Worm (Caenorhabditis elegans): Measurements from ENCODE around the gene irg-4.

Gene irg-4

DNA sequence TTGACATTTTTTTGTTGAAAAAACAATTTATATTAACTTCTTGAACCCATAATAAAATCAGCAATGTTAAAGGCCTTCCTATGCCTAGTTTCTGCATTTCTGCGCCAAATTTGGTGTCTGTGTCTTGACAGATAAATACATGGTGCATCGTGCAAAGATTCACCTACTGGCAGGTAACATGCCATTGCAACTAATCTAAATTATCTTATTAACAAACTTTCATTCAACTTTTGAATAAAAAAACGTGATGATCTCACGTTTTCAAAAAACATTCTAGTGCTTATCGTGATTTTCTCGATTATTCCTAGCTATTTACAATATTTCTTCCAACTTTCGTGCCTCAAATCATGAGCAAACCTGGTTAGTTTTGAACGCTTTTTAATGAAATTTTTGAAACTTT lies 21.0 kb downstream of the irg-4 start, which contains the start of gene C25G4.7:
Gene C25G4.7 (plus strand): TSS at position 301 of the 400 bp plus-strand sequence.
- TF ChIP-seq pqm-1 (tag; optimal IDR thresholded peaks at IDR 0.05) (no peak), nhr-67 (tag; optimal IDR thresholded peaks at IDR 0.05) (no peak), fkh-2 (tag; optimal IDR thresholded peaks at IDR 0.05) (no peak), nhr-76 (tag; optimal IDR thresholded peaks at IDR 0.05) (no peak), ceh-16 (tag; optimal IDR thresholded peaks at IDR 0.05) (no peak), jun-1 (tag; optimal IDR thresholded peaks at IDR 0.05) (no peak), fkh-10 (GFP tag; optimal IDR thresholded peaks at IDR 0.05) (no peak), ama-1 (optimal IDR thresholded peaks at IDR 0.05) (no peak), nfya-1 (tag; optimal IDR thresholded peaks at IDR 0.05; ENCODE audit: insufficient read depth) (no peak), unc-62 (GFP tag; optimal IDR thresholded peaks at IDR 0.05) (no peak), aly-2 (tag; optimal IDR thresholded peaks at IDR 0.05) (no peak), elt-2 (tag; optimal IDR thresholded peaks at IDR 0.05) (no peak), snpc-4 (tag; optimal IDR thresholded peaks at IDR 0.05) (no peak), nhr-12 (tag; optimal IDR thresholded peaks at IDR 0.05) (no peak), eor-1 (tag; optimal IDR thresholded peaks at IDR 0.05) (no peak), unc-39 (tag; optimal IDR thresholded peaks at IDR 0.05) (no peak), hmg-11 (tag; optimal IDR thresholded peaks at IDR 0.05) (no peak), lsy-12 (tag; optimal IDR thresholded peaks at IDR 0.05) (no peak)

DNA sequence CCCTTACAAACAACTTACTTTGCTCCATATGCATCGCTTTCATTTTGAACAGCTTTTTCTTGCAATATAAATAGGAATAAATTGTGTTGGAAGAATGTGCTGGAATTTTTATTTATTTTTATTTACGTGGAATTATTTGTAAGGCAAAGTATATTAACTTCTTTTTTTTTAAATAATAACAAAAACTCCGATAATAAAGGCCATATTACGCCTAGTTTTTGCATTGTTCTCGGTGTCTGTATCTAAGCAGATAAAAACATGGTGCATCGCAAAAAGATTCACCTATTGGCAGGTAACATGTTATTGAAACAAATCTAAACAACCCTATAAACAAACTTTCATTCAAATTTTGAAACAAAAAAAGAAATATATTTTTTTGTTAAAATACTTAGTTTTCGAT lies 27.7 kb downstream of the irg-4 start, which contains the start of gene C25G4.8:
Gene C25G4.8 (minus strand): TSS at position 101 of the 400 bp plus-strand sequence.
- no peak for TF ChIP-seq pqm-1 (tag; optimal IDR thresholded peaks at IDR 0.05)
- no peak for TF ChIP-seq ztf-11 (tag; optimal IDR thresholded peaks at IDR 0.05)
- TF ChIP-seq elt-1 (tag; optimal IDR thresholded peaks at IDR 0.05) = no peak
- TF ChIP-seq nhr-23 (tag; optimal IDR thresholded peaks at IDR 0.05) = no peak
- no peak for TF ChIP-seq nhr-12 (tag; optimal IDR thresholded peaks at IDR 0.05)
- no peak for TF ChIP-seq ZK546.5 (tag; optimal IDR thresholded peaks at IDR 0.05)
- no peak for TF ChIP-seq aly-2 (tag; optimal IDR thresholded peaks at IDR 0.05)
- TF ChIP-seq lin-39 (tag; optimal IDR thresholded peaks at IDR 0.05) = no peak
- TF ChIP-seq daf-12 (tag; optimal IDR thresholded peaks at IDR 0.05) = no peak
- no peak for TF ChIP-seq nhr-11 (tag; optimal IDR thresholded peaks at IDR 0.05)
- TF ChIP-seq tbx-2 (tag; optimal IDR thresholded peaks at IDR 0.05) = no peak
- TF ChIP-seq mml-1 (tag; optimal IDR thresholded peaks at IDR 0.05) = no peak
- TF ChIP-seq nhr-76 (tag; optimal IDR thresholded peaks at IDR 0.05) = no peak
- no peak for TF ChIP-seq unc-39 (tag; optimal IDR thresholded peaks at IDR 0.05)
- no peak for TF ChIP-seq ceh-9 (tag; optimal IDR thresholded peaks at IDR 0.05)
- no peak for TF ChIP-seq ceh-28 (tag; optimal IDR thresholded peaks at IDR 0.05)
- no peak for TF ChIP-seq snpc-4 (tag; optimal IDR thresholded peaks at IDR 0.05)
- no peak for TF ChIP-seq nfya-1 (tag; optimal IDR thresholded peaks at IDR 0.05; ENCODE audit: insufficient read depth)
- no peak for TF ChIP-seq hmg-11 (tag; optimal IDR thresholded peaks at IDR 0.05)
- no peak for TF ChIP-seq ceh-82 (tag; optimal IDR thresholded peaks at IDR 0.05)

DNA sequence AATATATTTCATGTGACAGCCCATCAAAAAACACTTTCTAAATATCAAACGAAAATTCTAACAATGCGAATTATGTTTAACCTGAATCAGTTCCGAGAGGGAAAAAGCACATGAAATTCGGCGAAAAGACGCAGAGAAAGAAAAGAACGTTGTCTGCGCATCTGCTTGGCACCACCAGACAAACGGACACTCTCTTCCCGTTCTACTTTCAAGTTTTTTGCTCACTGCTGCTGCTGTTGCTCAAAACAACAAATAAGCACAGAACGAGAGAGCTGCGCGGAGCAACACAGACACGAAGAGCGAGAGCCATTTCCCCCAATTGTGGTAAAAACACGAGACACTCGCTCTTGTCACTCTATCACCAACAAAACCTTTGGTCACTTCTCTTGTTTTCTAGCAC lies 29.2 kb downstream of the irg-4 start:
- TF ChIP-seq nhr-77 (tag; optimal IDR thresholded peaks at IDR 0.05) = no peak
- TF ChIP-seq sea-2 (GFP tag; optimal IDR thresholded peaks at IDR 0.05) = no peak
- no peak for TF ChIP-seq nhr-25 (tag; optimal IDR thresholded peaks at IDR 0.05)
- no peak for TF ChIP-seq ceh-28 (tag; optimal IDR thresholded peaks at IDR 0.05)
- TF ChIP-seq ZK546.5 (tag; optimal IDR thresholded peaks at IDR 0.05) = no peak
- peak; percentile 33 for TF ChIP-seq lin-39 (tag; optimal IDR thresholded peaks at IDR 0.05)
- TF ChIP-seq fkh-10 (GFP tag; optimal IDR thresholded peaks at IDR 0.05) = peak; percentile 67
- no peak for TF ChIP-seq lin-15B (tag; optimal IDR thresholded peaks at IDR 0.05)
- no peak for TF ChIP-seq ztf-4 (tag; optimal IDR thresholded peaks at IDR 0.05)
- TF ChIP-seq elt-1 (tag; optimal IDR thresholded peaks at IDR 0.05) = no peak
- TF ChIP-seq daf-12 (tag; optimal IDR thresholded peaks at IDR 0.05) = no peak
- no peak for TF ChIP-seq nhr-12 (tag; optimal IDR thresholded peaks at IDR 0.05)
- TF ChIP-seq unc-39 (tag; optimal IDR thresholded peaks at IDR 0.05) = no peak

DNA sequence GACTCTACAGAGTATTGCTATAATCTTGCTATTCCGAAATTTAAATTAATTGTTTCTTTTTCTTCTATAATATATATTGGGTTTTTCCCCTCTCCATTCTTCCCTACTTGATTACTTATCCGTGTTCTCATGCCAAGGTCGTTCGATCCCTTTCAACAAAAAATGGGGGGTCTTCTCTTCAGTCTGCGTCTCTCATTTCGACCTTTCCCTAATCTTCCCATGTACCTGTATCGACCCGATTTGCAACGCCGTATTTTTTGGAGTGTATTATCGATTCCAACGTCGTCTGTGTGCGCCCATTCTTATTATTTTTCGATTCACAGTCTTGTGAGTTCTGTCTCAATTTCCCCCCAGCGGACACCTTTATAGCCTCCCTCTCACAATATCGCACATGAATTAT lies 32.1 kb downstream of the irg-4 start:
- TF ChIP-seq aly-2 (tag; optimal IDR thresholded peaks at IDR 0.05) (no peak), nhr-76 (tag; optimal IDR thresholded peaks at IDR 0.05) (no peak), R02D3.7 (tag; optimal IDR thresholded peaks at IDR 0.05) (no peak), ztf-4 (tag; optimal IDR thresholded peaks at IDR 0.05) (no peak), tbx-2 (tag; optimal IDR thresholded peaks at IDR 0.05) (no peak), nhr-23 (tag; optimal IDR thresholded peaks at IDR 0.05) (peak; percentile 24), ztf-11 (tag; optimal IDR thresholded peaks at IDR 0.05) (no peak), pqm-1 (tag; optimal IDR thresholded peaks at IDR 0.05) (no peak), ceh-28 (tag; optimal IDR thresholded peaks at IDR 0.05) (peak; percentile 57), nhr-25 (tag; optimal IDR thresholded peaks at IDR 0.05) (peak; percentile 53), fkh-2 (tag; optimal IDR thresholded peaks at IDR 0.05) (no peak)

Data from whole organism, L3 larva.